Worm (Caenorhabditis elegans) whole organism, L4 larva: ENCODE data around the gene F33E11.2.
A peak's percentile ranks its signal among the peaks of the same experiment; 100 is the strongest.

ENCODE experiments used
- D1046.2 ChIP-seq: fragments of 200-800 bp; sonication (Bioruptor generic); IDR thresholded peaks from 2 replicates; pipeline ENCODE4 v1.3.6; 2022; ENCODE audit warnings: missing genetic modification characterization, missing compliant biosample characterization
- T26A8.4 ChIP-seq: fragments of 200-800 bp; sonication (Bioruptor generic); IDR thresholded peaks from 2 replicates; pipeline ENCODE4 v1.3.6; 2022; ENCODE audit warnings: missing genetic modification characterization, missing compliant biosample characterization
- Y5F2A.4 ChIP-seq: fragments of 200-800 bp; sonication (Bioruptor generic); optimal IDR thresholded peaks from 2 replicates; lab custom pipeline; 2018; ENCODE audit warnings: mild to moderate bottlenecking, missing genetic modification characterization, missing compliant biosample characterization
- Y75B8A.6 ChIP-seq: fragments of 200-800 bp; sonication (Bioruptor generic); IDR thresholded peaks from 2 replicates; pipeline ENCODE4 v1.3.6; 2022; ENCODE audit warnings: missing genetic modification reagents, missing genetic modification characterization, missing compliant biosample characterization
- ZK337.2 ChIP-seq: fragments of 200-800 bp; sonication (Bioruptor generic); IDR thresholded peaks from 2 replicates; pipeline ENCODE4 v1.3.6; 2022; ENCODE audit warnings: missing genetic modification reagents, missing genetic modification characterization, missing compliant biosample characterization
- aly-2 ChIP-seq: sonication (generic microtip); optimal IDR thresholded peaks from 2 replicates; lab custom pipeline; 2018; ENCODE audit warnings: missing biosample characterization, missing genetic modification characterization
- ceh-20 ChIP-seq: fragments of 200-800 bp; sonication (Bioruptor generic); IDR thresholded peaks from 2 replicates; pipeline ENCODE4 v1.3.6; 2022; ENCODE audit warnings: missing genetic modification reagents, missing genetic modification characterization, missing compliant biosample characterization
- ceh-32 ChIP-seq: sonication (generic microtip); optimal IDR thresholded peaks from 2 replicates; lab custom pipeline; 2016; ENCODE audit warnings: mild to moderate bottlenecking, missing genetic modification characterization, missing compliant biosample characterization; ENCODE audit not compliant: poor library complexity
- ceh-44 ChIP-seq: fragments of 200-800 bp; sonication (Bioruptor generic); IDR thresholded peaks from 2 replicates; pipeline ENCODE4 v1.3.6; 2022; ENCODE audit warnings: missing genetic modification reagents, missing genetic modification characterization, missing compliant biosample characterization
- ceh-62 ChIP-seq: sonication (generic microtip); optimal IDR thresholded peaks from 2 replicates; lab custom pipeline; 2017; ENCODE audit warnings: missing biosample characterization, missing genetic modification characterization
- ctbp-1 ChIP-seq: fragments of 200-800 bp; sonication (Bioruptor generic); IDR thresholded peaks from 2 replicates; pipeline ENCODE4 v1.3.6; 2022; ENCODE audit warnings: missing genetic modification reagents, missing genetic modification characterization, missing compliant biosample characterization
- daf-12 ChIP-seq: fragments of 150-350 bp; optimal IDR thresholded peaks from 2 replicates; lab custom pipeline; 2014; ENCODE audit warnings: missing biosample characterization, missing genetic modification reagents, missing genetic modification characterization
- daf-8 ChIP-seq: fragments of 200-800 bp; sonication (Bioruptor generic); IDR thresholded peaks from 2 replicates; pipeline ENCODE4 v1.3.6; 2022; ENCODE audit warnings: missing genetic modification characterization, missing compliant biosample characterization
- dmd-8 ChIP-seq: fragments of 200-800 bp; sonication (Bioruptor generic); IDR thresholded peaks from 2 replicates; pipeline ENCODE4 v1.3.6; 2022; ENCODE audit warnings: missing genetic modification characterization, missing compliant biosample characterization
- dmd-9 ChIP-seq: fragments of 200-800 bp; sonication (Bioruptor generic); IDR thresholded peaks from 2 replicates; pipeline ENCODE4 v1.3.6; 2022; ENCODE audit warnings: missing genetic modification reagents, missing genetic modification characterization, missing compliant biosample characterization
- dpl-1 ChIP-seq: fragments of 150-350 bp; optimal IDR thresholded peaks from 2 replicates; lab custom pipeline; 2014; ENCODE audit warnings: missing biosample characterization, missing genetic modification reagents, missing genetic modification characterization
- hif-1 ChIP-seq, 2 experiments: sonication (generic microtip); optimal IDR thresholded peaks; 2 replicates each; lab custom pipeline; 2016 to 2017; ENCODE audit warnings: missing compliant biosample characterization in 2 of 2, missing genetic modification characterization in 2 of 2, missing genetic modification reagents in 2 of 2, missing genotype in 2 of 2, mild to moderate bottlenecking in 1 of 2
- hlh-11 ChIP-seq: fragments of 200-800 bp; sonication (Bioruptor generic); optimal IDR thresholded peaks from 2 replicates; lab custom pipeline; 2018; ENCODE audit warnings: mild to moderate bottlenecking, missing genetic modification characterization, missing compliant biosample characterization
- hlh-30 ChIP-seq: sonication (generic microtip); optimal IDR thresholded peaks from 2 replicates; lab custom pipeline; 2017; ENCODE audit warnings: antibody characterized with exemption, mild to moderate bottlenecking, missing genetic modification characterization, missing compliant biosample characterization; ENCODE audit not compliant: insufficient read depth
- jun-1 ChIP-seq: fragments of 150-350 bp; optimal IDR thresholded peaks from 2 replicates; lab custom pipeline; 2014; ENCODE audit warnings: missing biosample characterization, missing genetic modification reagents, missing genetic modification characterization
- lin-1 ChIP-seq: fragments of 200-800 bp; sonication (Bioruptor generic); IDR thresholded peaks from 2 replicates; pipeline ENCODE4 v1.3.6; 2022; ENCODE audit warnings: missing genetic modification reagents, missing genetic modification characterization, missing compliant biosample characterization
- lin-15B ChIP-seq: fragments of 150-350 bp; sonication (generic microtip); optimal IDR thresholded peaks from 3 replicates; lab custom pipeline; 2014; ENCODE audit warnings: missing biosample characterization, missing genetic modification characterization
- lsy-2 ChIP-seq, 2 experiments: fragments of 150-350 bp in 1 of 2; sonication (generic microtip) in 1 of 2; optimal IDR thresholded peaks; 2 replicates each; lab custom pipeline; 2014 to 2017; ENCODE audit warnings: missing biosample characterization in 2 of 2, missing genetic modification characterization in 2 of 2
- madf-5 ChIP-seq, 2 experiments: fragments of 200-800 bp; sonication (Bioruptor generic); IDR thresholded peaks; 2 replicates each; pipeline ENCODE4 v1.3.6; 2022; ENCODE audit warnings: missing compliant biosample characterization in 2 of 2, missing genetic modification characterization in 2 of 2
- madf-9 ChIP-seq: fragments of 200-800 bp; sonication (Bioruptor generic); conservative IDR thresholded peaks from 2 replicates; pipeline ENCODE4 v1.3.6; 2022; ENCODE audit warnings: missing genetic modification reagents, missing genetic modification characterization, missing compliant biosample characterization
- mdl-1 ChIP-seq, 2 experiments: fragments of 150-350 bp in 1 of 2; sonication (generic microtip) in 1 of 2; optimal IDR thresholded peaks; 2 replicates each; lab custom pipeline; 2014 to 2017; ENCODE audit warnings: missing biosample characterization in 2 of 2, missing genetic modification characterization in 2 of 2
- nhr-41 ChIP-seq: fragments of 200-800 bp; sonication (Bioruptor generic); IDR thresholded peaks from 2 replicates; pipeline ENCODE4 v1.3.6; 2022; ENCODE audit warnings: missing genetic modification reagents, missing genetic modification characterization, missing compliant biosample characterization
- nhr-48 ChIP-seq: sonication (generic microtip); optimal IDR thresholded peaks from 2 replicates; lab custom pipeline; 2016; ENCODE audit warnings: mild to moderate bottlenecking, missing genetic modification characterization, missing compliant biosample characterization
- nhr-6 ChIP-seq: fragments of 150-350 bp; optimal IDR thresholded peaks from 2 replicates; lab custom pipeline; 2014; ENCODE audit warnings: missing biosample characterization, missing genetic modification characterization
- nhr-76 ChIP-seq: fragments of 150-350 bp; optimal IDR thresholded peaks from 2 replicates; lab custom pipeline; 2014; ENCODE audit warnings: missing biosample characterization, missing genetic modification characterization
- nhr-77 ChIP-seq: fragments of 150-350 bp; optimal IDR thresholded peaks from 2 replicates; lab custom pipeline; 2014; ENCODE audit warnings: missing biosample characterization, missing genetic modification characterization
- pha-4 ChIP-seq, 2 experiments: fragments of 150-350 bp in 1 of 2; fragments of 200-800 bp in 1 of 2; sonication (Bioruptor generic) in 1 of 2; IDR thresholded peaks in 1 of 2; optimal IDR thresholded peaks in 1 of 2; 2 replicates each; pipeline versions ENCODE4 v1.3.6 to Lab custom; 2014 to 2022; ENCODE audit warnings: missing genetic modification characterization in 2 of 2, missing genetic modification reagents in 2 of 2, missing biosample characterization in 1 of 2, missing compliant biosample characterization in 1 of 2
- php-3 ChIP-seq: fragments of 200-800 bp; sonication (Bioruptor generic); IDR thresholded peaks from 2 replicates; pipeline ENCODE4 v1.3.6; 2022; ENCODE audit warnings: missing genetic modification reagents, missing genetic modification characterization, missing compliant biosample characterization
- unc-130 ChIP-seq: sonication (generic microtip); optimal IDR thresholded peaks from 2 replicates; lab custom pipeline; 2016; ENCODE audit warnings: missing genetic modification reagents, missing genetic modification characterization, missing compliant biosample characterization
- unc-62 ChIP-seq, 3 experiments: fragments of 150-350 bp in 1 of 3; sonication (generic microtip); optimal IDR thresholded peaks in 2 of 3; peaks in 1 of 3; 1 replicate in 1 of 3; 2 replicates in 2 of 3; lab custom pipeline; 2014 to 2017; ENCODE audit warnings: missing biosample characterization in 3 of 3, missing genetic modification characterization in 3 of 3, missing genetic modification reagents in 3 of 3, missing genotype in 1 of 3
- vab-7 ChIP-seq: fragments of 200-800 bp; sonication (Bioruptor generic); IDR thresholded peaks from 2 replicates; pipeline ENCODE4 v1.3.6; 2022; ENCODE audit warnings: missing genetic modification reagents, missing genetic modification characterization, missing compliant biosample characterization

The F33E11.2 gene

ce11 chrV:297424-297991, at the start of gene F33E11.2:
TSS of gene F33E11.2 (plus strand) at chrV:297947.
- TF ChIP-seq unc-130 (GFP tag; lab: Kevin White, UChicago) (peak; percentile 37), lin-15B (tag; lab: Kevin White, UChicago) (no peak), unc-62 (GFP tag; optimal IDR thresholded peaks at IDR 0.05 in 1 of 2; lab: Kevin White, UChicago) (peak in 1 of 2 experiments; percentile 91), unc-62 (tag; optimal IDR thresholded peaks at IDR 0.05; lab: Kevin White, UChicago) (no peak)

DNA sequence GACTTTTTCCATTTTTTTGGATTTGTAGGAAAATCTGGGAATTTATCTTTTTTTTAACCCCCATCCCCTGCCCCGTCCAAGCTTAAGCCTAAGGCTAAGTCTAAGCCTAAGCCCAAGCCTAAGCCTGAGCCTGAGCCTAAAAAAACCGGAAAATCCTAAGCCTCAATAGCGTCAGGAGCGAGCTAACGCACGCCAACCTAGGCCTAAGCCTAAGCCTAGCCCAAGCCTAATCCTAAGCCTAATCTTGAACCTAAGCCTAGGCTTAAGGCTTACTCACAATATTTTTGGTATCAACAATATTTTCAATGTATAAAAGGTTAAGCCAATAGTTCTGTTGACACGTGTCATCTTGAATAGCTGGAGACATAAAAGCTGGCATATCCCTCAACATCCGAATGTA, 49.1 kb upstream of the F33E11.2 start:
- TF ChIP-seq daf-8 (GFP tag; lab: Robert Waterston, UW) (no peak), pha-4 (GFP tag; IDR thresholded peaks at IDR 0.05; lab: Robert Waterston, UW) (no peak), pha-4 (tag; optimal IDR thresholded peaks at IDR 0.05; lab: Kevin White, UChicago) (no peak), mdl-1 (tag; optimal IDR thresholded peaks at IDR 0.05; lab: Kevin White, UChicago) (no peak), Y5F2A.4 (GFP tag; lab: Kevin White, UChicago) (no peak), dpl-1 (GFP tag; lab: Kevin White, UChicago) (no peak), lsy-2 (tag; optimal IDR thresholded peaks at IDR 0.05; lab: Kevin White, UChicago) (no peak), jun-1 (no peak), T26A8.4 (GFP tag; lab: Robert Waterston, UW) (no peak), ceh-20 (GFP tag; lab: Robert Waterston, UW) (no peak), daf-12 (no peak), aly-2 (no peak), D1046.2 (GFP tag; lab: Robert Waterston, UW) (no peak), dmd-9 (GFP tag; lab: Robert Waterston, UW) (no peak), vab-7 (GFP tag; lab: Robert Waterston, UW) (no peak)

DNA sequence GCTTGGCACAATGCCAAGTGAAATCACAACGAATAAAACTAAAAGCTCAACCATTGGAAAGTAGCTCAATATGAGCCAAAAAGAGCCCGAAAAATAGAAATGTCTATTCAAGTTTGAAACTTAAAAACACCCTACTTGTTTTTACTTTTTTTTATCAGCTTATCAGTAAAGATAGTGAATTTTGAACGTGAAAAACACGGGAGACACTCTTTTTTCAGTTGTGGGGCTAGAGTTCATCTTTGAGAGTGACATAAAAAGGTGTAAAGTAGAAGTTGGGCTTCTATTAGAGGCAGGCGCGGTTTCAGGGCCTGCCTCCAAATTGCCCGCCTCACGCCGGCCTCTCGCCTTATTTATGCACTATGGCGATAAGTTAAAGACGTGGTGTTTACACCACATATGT, 46.1 kb upstream of the F33E11.2 start, which contains the start of gene oac-39:
Gene oac-39, minus strand, starts transcription at position 101 of the 400 bp plus-strand sequence.
- TF ChIP-seq T26A8.4 (GFP tag; lab: Robert Waterston, UW): no peak

DNA sequence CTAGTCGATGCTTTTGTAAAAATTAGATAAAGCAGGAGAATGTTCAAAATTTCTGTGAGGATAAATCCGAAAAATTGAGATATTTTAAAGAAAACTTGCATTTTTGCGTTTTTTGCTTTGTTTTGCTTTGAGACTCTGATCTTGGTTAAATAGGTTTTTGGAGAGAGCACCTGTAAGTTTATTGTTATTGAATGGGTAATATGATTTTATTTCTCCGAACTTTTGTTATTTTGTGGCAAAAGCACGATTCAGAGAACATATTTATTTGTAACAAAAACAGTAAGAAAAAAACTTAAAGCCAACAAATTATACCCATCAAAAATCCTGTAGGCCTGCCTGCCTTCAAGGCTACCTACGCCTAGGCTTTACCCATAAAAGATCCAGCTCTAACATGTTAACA, 43.2 kb upstream of the F33E11.2 start, which contains the start of gene str-121:
Gene str-121, minus strand, starts transcription at position 101 of the 400 bp plus-strand sequence.
- no peak for TF ChIP-seq Y5F2A.4 (GFP tag; lab: Kevin White, UChicago)
- peak in 1 of 2 experiments; percentile 0 for TF ChIP-seq unc-62 (GFP tag; optimal IDR thresholded peaks at IDR 0.05 in 1 of 2; lab: Kevin White, UChicago)
- TF ChIP-seq unc-62 (tag; optimal IDR thresholded peaks at IDR 0.05; lab: Kevin White, UChicago): no peak

ce11 chrV:258730-259129, 39.0 kb upstream of the F33E11.2 start, which contains the start of gene nhr-204:
TSS of gene nhr-204 (minus strand) at chrV:258830.
- TF ChIP-seq hlh-30 (tag; lab: Kevin White, UChicago): no peak
- TF ChIP-seq ctbp-1: no peak

- no peak for TF ChIP-seq madf-5 (GFP tag; IDR thresholded peaks at IDR 0.05; lab: Robert Waterston, UW)
- no peak for TF ChIP-seq ceh-20 (GFP tag; lab: Robert Waterston, UW)
- TF ChIP-seq unc-130 (GFP tag; lab: Kevin White, UChicago): no peak
- no peak for TF ChIP-seq madf-9 (GFP tag; lab: Robert Waterston, UW)
- TF ChIP-seq Y75B8A.6: no peak
- no peak for TF ChIP-seq lin-1 (GFP tag; lab: Robert Waterston, UW)
- no peak for TF ChIP-seq nhr-6 (tag; lab: Kevin White, UChicago)
- no peak for TF ChIP-seq T26A8.4 (GFP tag; lab: Robert Waterston, UW)
- no peak for TF ChIP-seq ZK337.2 (GFP tag; lab: Robert Waterston, UW)
- TF ChIP-seq ceh-44: no peak
- no peak for TF ChIP-seq jun-1
- no peak for TF ChIP-seq php-3 (GFP tag; lab: Robert Waterston, UW)
- no peak for TF ChIP-seq nhr-48 (tag; lab: Kevin White, UChicago)
- no peak for TF ChIP-seq hlh-11 (tag; lab: Kevin White, UChicago)
- TF ChIP-seq dmd-8 (GFP tag; lab: Robert Waterston, UW): no peak
- TF ChIP-seq ceh-32 (tag; lab: Kevin White, UChicago): no peak
- TF ChIP-seq vab-7 (GFP tag; lab: Robert Waterston, UW): no peak
- TF ChIP-seq nhr-41: no peak
- peak; percentile 12 for TF ChIP-seq nhr-77 (tag; lab: Kevin White, UChicago)
- TF ChIP-seq Y5F2A.4 (GFP tag; lab: Kevin White, UChicago): no peak
- TF ChIP-seq nhr-76 (tag; lab: Kevin White, UChicago): no peak
- TF ChIP-seq hif-1 (tag; optimal IDR thresholded peaks at IDR 0.05; lab: Kevin White, UChicago): no peak
- 0 out of 2 replicates have a peak, but pooled peaks have one; percentile 10 for TF ChIP-seq pha-4 (GFP tag; IDR thresholded peaks at IDR 0.05; lab: Robert Waterston, UW)
- TF ChIP-seq pha-4 (tag; optimal IDR thresholded peaks at IDR 0.05; lab: Kevin White, UChicago): no peak
- TF ChIP-seq mdl-1 (tag; optimal IDR thresholded peaks at IDR 0.05; lab: Kevin White, UChicago): no peak
- no peak for TF ChIP-seq aly-2
- no peak for TF ChIP-seq daf-12
- no peak for TF ChIP-seq ceh-62
Observed at ce11 chrV:260334-260733, 37.4 kb upstream of the F33E11.2 start.
